Worm (Caenorhabditis elegans) whole organism, young adult: ENCODE measurements around the gene Y102A5C.27.

Experiments used
- B0035.1 ChIP-seq: sonication (generic microtip); optimal IDR thresholded peaks from 2 replicates; lab custom pipeline; 2016; ENCODE audit warnings: missing genetic modification characterization, mild to moderate bottlenecking, missing compliant biosample characterization, missing genotype, missing genetic modification reagents
- D2030.7 ChIP-seq: fragments of 200-800 bp; sonication (Bioruptor generic); IDR thresholded peaks from 2 replicates; pipeline ENCODE4 v1.3.6; 2022; ENCODE audit warnings: missing genetic modification reagents, missing genetic modification characterization, missing compliant biosample characterization
- F33H1.4 ChIP-seq: fragments of 200-800 bp; sonication (Bioruptor generic); IDR thresholded peaks from 2 replicates; pipeline ENCODE4 v1.3.6; 2022; ENCODE audit warnings: missing genetic modification reagents, missing genetic modification characterization, missing compliant biosample characterization
- K12H6.12 ChIP-seq: fragments of 200-800 bp; sonication (Bioruptor generic); optimal IDR thresholded peaks from 2 replicates; lab custom pipeline; 2018; ENCODE audit warnings: mild to moderate bottlenecking, missing genetic modification characterization, missing compliant biosample characterization
- Y95B8A.8 ChIP-seq: fragments of 200-800 bp; sonication (Bioruptor generic); IDR thresholded peaks from 2 replicates; pipeline ENCODE4 v1.3.6; 2022; ENCODE audit warnings: missing genetic modification reagents, missing genetic modification characterization, missing compliant biosample characterization
- attf-6 ChIP-seq: fragments of 200-800 bp; sonication (Bioruptor generic); IDR thresholded peaks from 2 replicates; pipeline ENCODE4 v1.3.6; 2022; ENCODE audit warnings: missing genetic modification reagents, missing genetic modification characterization, missing compliant biosample characterization
- cebp-2 ChIP-seq: fragments of 200-800 bp; sonication (Bioruptor generic); IDR thresholded peaks from 2 replicates; pipeline ENCODE4 v1.3.6; 2022; ENCODE audit warnings: missing genetic modification characterization, missing compliant biosample characterization
- egrh-3 ChIP-seq: fragments of 200-800 bp; sonication (Bioruptor generic); IDR thresholded peaks from 2 replicates; pipeline ENCODE4 v1.3.6; 2022; ENCODE audit warnings: missing genetic modification reagents, missing genetic modification characterization, missing compliant biosample characterization
- nfya-1 ChIP-seq: sonication (generic microtip); optimal IDR thresholded peaks from 2 replicates; lab custom pipeline; 2017; ENCODE audit warnings: antibody characterized with exemption, missing compliant biosample characterization, missing genetic modification characterization, borderline replicate concordance; ENCODE audit not compliant: insufficient read depth
- zim-3 ChIP-seq: sonication (generic microtip); optimal IDR thresholded peaks from 2 replicates; lab custom pipeline; 2017; ENCODE audit warnings: mild to moderate bottlenecking, missing genetic modification characterization, moderate library complexity, missing compliant biosample characterization
- ztf-18 ChIP-seq: sonication (generic microtip); optimal IDR thresholded peaks from 2 replicates; lab custom pipeline; 2016; ENCODE audit warnings: missing genotype, mild to moderate bottlenecking, missing genetic modification characterization, missing compliant biosample characterization

- TF ChIP-seq egrh-3 (no peak), F33H1.4 (no peak), ztf-18 (tag; lab: Kevin White, UChicago) (no peak), attf-6 (GFP tag; lab: Robert Waterston, UW) (no peak), B0035.1 (tag; lab: Kevin White, UChicago) (no peak), Y95B8A.8 (GFP tag; lab: Robert Waterston, UW) (no peak), zim-3 (tag; lab: Kevin White, UChicago) (no peak), K12H6.12 (no peak), cebp-2 (no peak), nfya-1 (tag; lab: Kevin White, UChicago) (no peak), D2030.7 (GFP tag; lab: Robert Waterston, UW) (no peak)
Measured at ce11 chrV:16954766-16955165, 33.7 kb downstream of the Y102A5C.27 start, which contains the start of gene srh-206.
